Worm (Caenorhabditis elegans) whole organism, young adult: ENCODE data around the gene F37B4.10.

ENCODE experiments used
- B0019.2 ChIP-seq: fragments of 200-800 bp; sonication (Bioruptor generic); conservative IDR thresholded peaks from 2 replicates; pipeline ENCODE4 v1.3.6; 2022; ENCODE audit warnings: missing genetic modification reagents, missing genetic modification characterization, missing compliant biosample characterization
- F22D6.2 ChIP-seq: sonication (generic microtip); optimal IDR thresholded peaks from 2 replicates; lab custom pipeline; 2016; ENCODE audit warnings: mild to moderate bottlenecking, missing genetic modification characterization, missing compliant biosample characterization
- F55B11.4 ChIP-seq: sonication (generic microtip); optimal IDR thresholded peaks from 2 replicates; lab custom pipeline; 2016; ENCODE audit warnings: missing compliant biosample characterization, missing genetic modification characterization, borderline replicate concordance; ENCODE audit not compliant: insufficient read depth
- F57C9.4 ChIP-seq: sonication (generic microtip); optimal IDR thresholded peaks from 2 replicates; lab custom pipeline; 2017; ENCODE audit warnings: mild to moderate bottlenecking, missing genetic modification characterization, missing compliant biosample characterization
- K11D2.4 ChIP-seq: fragments of 200-800 bp; sonication (Bioruptor generic); IDR thresholded peaks from 2 replicates; pipeline ENCODE4 v1.3.6; 2022; ENCODE audit warnings: missing genetic modification reagents, missing genetic modification characterization, missing compliant biosample characterization
- K12H6.12 ChIP-seq: fragments of 200-800 bp; sonication (Bioruptor generic); optimal IDR thresholded peaks from 2 replicates; lab custom pipeline; 2018; ENCODE audit warnings: mild to moderate bottlenecking, missing genetic modification characterization, missing compliant biosample characterization
- Y53G8AR.9 ChIP-seq: fragments of 200-800 bp; sonication (Bioruptor generic); conservative IDR thresholded peaks from 2 replicates; pipeline ENCODE4 v1.3.6; 2022; ENCODE audit warnings: missing genetic modification reagents, missing genetic modification characterization, missing compliant biosample characterization
- ZK185.1 ChIP-seq: sonication (generic microtip); optimal IDR thresholded peaks from 2 replicates; lab custom pipeline; 2016; ENCODE audit warnings: mild to moderate bottlenecking, missing genetic modification characterization, missing compliant biosample characterization; ENCODE audit not compliant: poor library complexity, severe bottlenecking
- akir-1 ChIP-seq: fragments of 200-800 bp; sonication (Bioruptor generic); optimal IDR thresholded peaks from 2 replicates; lab custom pipeline; 2018; ENCODE audit warnings: mild to moderate bottlenecking, missing genetic modification characterization, moderate library complexity, missing compliant biosample characterization
- aptf-2 ChIP-seq: fragments of 200-800 bp; sonication (Bioruptor generic); conservative IDR thresholded peaks from 2 replicates; pipeline ENCODE4 v1.3.6; 2022; ENCODE audit warnings: missing genetic modification reagents, missing genetic modification characterization, missing compliant biosample characterization
- aptf-3 ChIP-seq: fragments of 200-800 bp; sonication (Bioruptor generic); IDR thresholded peaks from 2 replicates; pipeline ENCODE4 v1.3.6; 2022; ENCODE audit warnings: missing genetic modification characterization, missing compliant biosample characterization
- atf-7 ChIP-seq: sonication (generic microtip); optimal IDR thresholded peaks from 2 replicates; lab custom pipeline; 2017; ENCODE audit warnings: mild to moderate bottlenecking, missing genetic modification characterization, missing compliant biosample characterization
- attf-5 ChIP-seq: fragments of 200-800 bp; sonication (Bioruptor generic); optimal IDR thresholded peaks from 2 replicates; lab custom pipeline; 2018; ENCODE audit warnings: mild to moderate bottlenecking, missing genetic modification characterization, missing compliant biosample characterization
- bed-2 ChIP-seq: fragments of 200-800 bp; sonication (Bioruptor generic); IDR thresholded peaks from 2 replicates; pipeline ENCODE4 v1.3.6; 2022; ENCODE audit warnings: missing genetic modification reagents, missing genetic modification characterization, missing compliant biosample characterization
- ceh-100 ChIP-seq: fragments of 200-800 bp; sonication (Bioruptor generic); IDR thresholded peaks from 2 replicates; pipeline ENCODE4 v1.3.6; 2022; ENCODE audit warnings: missing genetic modification reagents, missing genetic modification characterization, missing compliant biosample characterization
- ceh-40 ChIP-seq: fragments of 200-800 bp; sonication (Bioruptor generic); IDR thresholded peaks from 2 replicates; pipeline ENCODE4 v1.3.6; 2022; ENCODE audit warnings: missing genetic modification characterization, missing compliant biosample characterization
- chd-7 ChIP-seq: sonication (generic microtip); optimal IDR thresholded peaks from 2 replicates; lab custom pipeline; 2016; ENCODE audit warnings: mild to moderate bottlenecking, missing genetic modification characterization, moderate library complexity, missing compliant biosample characterization
- dpl-1 ChIP-seq: fragments of 150-350 bp; optimal IDR thresholded peaks from 2 replicates; lab custom pipeline; 2014; ENCODE audit warnings: missing biosample characterization, missing genetic modification reagents, missing genetic modification characterization
- efl-1 ChIP-seq: fragments of 150-350 bp; optimal IDR thresholded peaks from 2 replicates; lab custom pipeline; 2014; ENCODE audit warnings: missing biosample characterization, missing genetic modification reagents, missing genetic modification characterization
- egl-44 ChIP-seq: fragments of 200-800 bp; sonication (Bioruptor generic); IDR thresholded peaks from 2 replicates; pipeline ENCODE4 v1.3.6; 2022; ENCODE audit warnings: missing genetic modification reagents, missing genetic modification characterization, missing compliant biosample characterization
- egrh-3 ChIP-seq: fragments of 200-800 bp; sonication (Bioruptor generic); IDR thresholded peaks from 2 replicates; pipeline ENCODE4 v1.3.6; 2022; ENCODE audit warnings: missing genetic modification reagents, missing genetic modification characterization, missing compliant biosample characterization
- ekl-4 ChIP-seq: fragments of 200-800 bp; sonication (Bioruptor generic); IDR thresholded peaks from 2 replicates; pipeline ENCODE4 v1.3.6; 2022; ENCODE audit warnings: missing genetic modification reagents, missing genetic modification characterization, missing compliant biosample characterization
- ets-4 ChIP-seq: fragments of 200-800 bp; sonication (Bioruptor generic); optimal IDR thresholded peaks from 2 replicates; lab custom pipeline; 2018; ENCODE audit warnings: mild to moderate bottlenecking, missing genetic modification characterization, missing compliant biosample characterization
- let-607 ChIP-seq, 2 experiments: fragments of 200-800 bp in 1 of 2; sonication (Bioruptor generic) in 1 of 2; sonication (generic microtip) in 1 of 2; optimal IDR thresholded peaks; 2 replicates each; lab custom pipeline; 2016 to 2018; ENCODE audit warnings: mild to moderate bottlenecking in 2 of 2, missing compliant biosample characterization in 2 of 2, missing genetic modification characterization in 2 of 2, moderate library complexity in 2 of 2, missing genotype in 1 of 2
- lin-35 ChIP-seq, 3 experiments: fragments of 150-350 bp in 2 of 3; sonication (generic microtip) in 1 of 3; optimal IDR thresholded peaks; 2 replicates each; lab custom pipeline; 2014 to 2018; ENCODE audit warnings: missing biosample characterization in 3 of 3, missing genetic modification characterization in 3 of 3, missing genetic modification reagents in 3 of 3
- lsy-27 ChIP-seq: sonication (generic microtip); optimal IDR thresholded peaks from 2 replicates; lab custom pipeline; 2017; ENCODE audit warnings: missing genetic modification characterization, mild to moderate bottlenecking, missing compliant biosample characterization, antibody characterized with exemption, missing genotype, borderline replicate concordance; ENCODE audit not compliant: insufficient read depth
- mel-28 ChIP-seq: sonication (generic microtip); optimal IDR thresholded peaks from 2 replicates; lab custom pipeline; 2016; ENCODE audit warnings: borderline replicate concordance, mild to moderate bottlenecking, missing genetic modification characterization, missing compliant biosample characterization
- nfya-1 ChIP-seq: sonication (generic microtip); optimal IDR thresholded peaks from 2 replicates; lab custom pipeline; 2017; ENCODE audit warnings: antibody characterized with exemption, missing compliant biosample characterization, missing genetic modification characterization, borderline replicate concordance; ENCODE audit not compliant: insufficient read depth
- nfya-2 ChIP-seq: fragments of 200-800 bp; sonication (Bioruptor generic); IDR thresholded peaks from 2 replicates; pipeline ENCODE4 v1.3.6; 2022; ENCODE audit warnings: missing genetic modification reagents, missing genetic modification characterization, missing compliant biosample characterization
- nfyb-1 ChIP-seq: fragments of 200-800 bp; sonication (Bioruptor generic); IDR thresholded peaks from 2 replicates; pipeline ENCODE4 v1.3.6; 2022; ENCODE audit warnings: missing genetic modification reagents, missing genetic modification characterization, missing compliant biosample characterization
- pha-4 ChIP-seq: fragments of 150-350 bp; sonication (generic microtip); optimal IDR thresholded peaks from 2 replicates; lab custom pipeline; 2014; ENCODE audit warnings: missing biosample characterization, missing genetic modification reagents, missing genetic modification characterization
- rcor-1 ChIP-seq: fragments of 200-800 bp; sonication (Bioruptor generic); IDR thresholded peaks from 2 replicates; pipeline ENCODE4 v1.3.6; 2022; ENCODE audit warnings: missing genetic modification reagents, missing genetic modification characterization, missing compliant biosample characterization
- sea-2 ChIP-seq: fragments of 200-800 bp; sonication (Bioruptor generic); IDR thresholded peaks from 2 replicates; pipeline ENCODE4 v1.3.6; 2022; ENCODE audit warnings: missing genetic modification characterization, missing compliant biosample characterization
- snpc-4 ChIP-seq, 5 experiments: fragments of 150-350 bp in 1 of 5; sonication (generic microtip) in 4 of 5; optimal IDR thresholded peaks; 2 replicates each; lab custom pipeline; 2014 to 2018; ENCODE audit warnings: missing genetic modification characterization in 5 of 5, missing biosample characterization in 3 of 5, antibody characterized with exemption in 2 of 5, mild to moderate bottlenecking in 2 of 5, missing compliant biosample characterization in 2 of 5, missing genotype in 2 of 5, moderate library complexity in 2 of 5, missing genetic modification reagents in 1 of 5
- sptf-2 ChIP-seq: fragments of 200-800 bp; sonication (Bioruptor generic); optimal IDR thresholded peaks from 2 replicates; lab custom pipeline; 2018; ENCODE audit warnings: mild to moderate bottlenecking, missing genetic modification characterization, missing compliant biosample characterization
- tbp1 ChIP-seq: fragments of 200-800 bp; sonication (Bioruptor generic); optimal IDR thresholded peaks from 2 replicates; lab custom pipeline; 2018; ENCODE audit warnings: mild to moderate bottlenecking, missing genetic modification characterization, missing compliant biosample characterization
- tlf-1 ChIP-seq: fragments of 200-800 bp; sonication (Bioruptor generic); optimal IDR thresholded peaks from 2 replicates; lab custom pipeline; 2018; ENCODE audit warnings: mild to moderate bottlenecking, missing genetic modification characterization, missing compliant biosample characterization
- zfh-2 ChIP-seq: fragments of 200-800 bp; sonication (Bioruptor generic); conservative IDR thresholded peaks from 2 replicates; pipeline ENCODE4 v1.3.6; 2022; ENCODE audit warnings: missing genetic modification reagents, missing genetic modification characterization, missing compliant biosample characterization
- ztf-28 ChIP-seq: fragments of 200-800 bp; sonication (Bioruptor generic); IDR thresholded peaks from 2 replicates; pipeline ENCODE4 v1.3.6; 2022; ENCODE audit warnings: missing genetic modification reagents, missing genetic modification characterization, missing compliant biosample characterization

F37B4.10 gene

DNA sequence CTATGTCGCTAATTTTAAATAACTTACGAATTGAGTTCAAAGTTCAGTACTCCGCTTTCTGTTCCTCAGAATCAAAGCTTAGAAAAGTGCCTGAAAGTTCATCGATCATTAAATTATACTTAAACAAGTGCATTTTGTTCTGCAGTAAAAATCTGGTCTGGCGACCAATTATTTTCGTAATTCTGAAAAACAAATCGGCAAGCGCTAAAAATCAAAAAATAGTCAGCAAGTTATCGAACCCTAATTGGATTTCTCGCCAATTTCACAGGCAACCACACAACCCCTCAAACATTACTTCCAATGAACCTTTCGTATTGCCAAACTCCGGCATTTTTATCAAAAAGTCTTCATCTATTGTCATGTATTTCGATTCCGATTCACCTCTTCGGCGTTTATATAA lies 14.4 kb downstream of the F37B4.10 start, which contains the start of gene srh-272:
Gene srh-272, plus strand, starts transcription at position 301 of the 400 bp plus-strand sequence.
- TF ChIP-seq egrh-3 (GFP tag; lab: Robert Waterston, UW) (no peak), pha-4 (tag; lab: Kevin White, UChicago) (no peak), nfya-1 (tag; lab: Kevin White, UChicago) (no peak), sea-2 (GFP tag; lab: Robert Waterston, UW) (no peak), lin-35 (GFP tag; optimal IDR thresholded peaks at IDR 0.05; lab: Kevin White, UChicago) (no peak), F22D6.2 (no peak), ceh-40 (no peak), aptf-2 (GFP tag; lab: Robert Waterston, UW) (no peak), B0019.2 (GFP tag; lab: Robert Waterston, UW) (no peak), aptf-3 (GFP tag; lab: Robert Waterston, UW) (no peak), efl-1 (GFP tag; lab: Kevin White, UChicago) (no peak), atf-7 (tag; lab: Kevin White, UChicago) (no peak), bed-2 (no peak), tlf-1 (GFP tag; lab: Kevin White, UChicago) (no peak), sptf-2 (GFP tag; lab: Kevin White, UChicago) (no peak), tbp1 (no peak), egl-44 (GFP tag; lab: Robert Waterston, UW) (no peak), Y53G8AR.9 (no peak)
- TF ChIP-seq, all 124 proteins: peak for 0

ce11 chrV:2861505-2861904 lies 15.9 kb downstream of the F37B4.10 start, which contains the start of gene srh-270:
Gene srh-270, minus strand, starts transcription at chrV:2861605.
- no peak for TF ChIP-seq akir-1 (GFP tag; lab: Kevin White, UChicago)
- no peak for TF ChIP-seq ets-4 (GFP tag; lab: Kevin White, UChicago)
- no peak for TF ChIP-seq K11D2.4 (GFP tag; lab: Robert Waterston, UW)
- no peak for TF ChIP-seq ztf-28 (GFP tag; lab: Robert Waterston, UW)
- no peak for TF ChIP-seq F57C9.4 (tag; lab: Kevin White, UChicago)
- TF ChIP-seq attf-5 (GFP tag; lab: Kevin White, UChicago), result no peak
- no peak for TF ChIP-seq ceh-100 (GFP tag; lab: Robert Waterston, UW)
- no peak for TF ChIP-seq let-607 (tag; optimal IDR thresholded peaks at IDR 0.05; lab: Kevin White, UChicago)
- no peak for TF ChIP-seq nfyb-1 (GFP tag; lab: Robert Waterston, UW)
- TF ChIP-seq mel-28, result no peak
- TF ChIP-seq B0019.2 (GFP tag; lab: Robert Waterston, UW), result no peak
- TF ChIP-seq zfh-2 (GFP tag; lab: Robert Waterston, UW), result no peak
- TF ChIP-seq, all 124 proteins: peak for 0

DNA sequence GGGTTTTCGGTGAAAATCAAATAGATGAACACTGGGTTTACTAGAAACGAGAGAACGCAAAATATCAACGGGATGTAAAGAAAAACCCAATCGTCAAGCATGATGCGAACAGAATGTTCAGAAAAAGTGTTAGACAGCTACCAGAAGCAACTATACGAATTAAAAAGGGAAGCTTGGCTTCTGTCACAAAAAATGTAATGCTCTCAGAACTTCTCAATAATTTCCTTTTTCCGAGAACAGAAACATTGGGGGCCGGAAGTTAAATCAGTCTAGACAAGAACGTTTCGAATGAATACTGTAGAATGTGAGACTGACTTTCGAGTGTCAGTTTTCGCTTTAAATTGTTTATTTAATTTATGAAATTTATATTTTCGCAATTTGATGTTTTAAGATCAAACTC lies 17.7 kb downstream of the F37B4.10 start, which contains the start of gene srj-54:
Gene srj-54, minus strand, starts transcription at position 101 of the 400 bp plus-strand sequence.
- TF ChIP-seq ekl-4 (no peak), nfya-2 (GFP tag; lab: Robert Waterston, UW) (no peak), ZK185.1 (tag; lab: Kevin White, UChicago) (no peak), rcor-1 (GFP tag; lab: Robert Waterston, UW) (no peak), efl-1 (GFP tag; lab: Kevin White, UChicago) (no peak), snpc-4 (GFP tag; optimal IDR thresholded peaks at IDR 0.05; lab: Kevin White, UChicago) (no peak), snpc-4 (tag; optimal IDR thresholded peaks at IDR 0.05; lab: Kevin White, UChicago) (no peak), K12H6.12 (no peak), F55B11.4 (tag; lab: Kevin White, UChicago) (no peak), dpl-1 (no peak), zfh-2 (GFP tag; lab: Robert Waterston, UW) (no peak), B0019.2 (GFP tag; lab: Robert Waterston, UW) (no peak), chd-7 (tag; lab: Kevin White, UChicago) (no peak), lsy-27 (tag; lab: Kevin White, UChicago) (no peak), mel-28 (no peak), sptf-2 (GFP tag; lab: Kevin White, UChicago) (no peak), nfya-1 (tag; lab: Kevin White, UChicago) (no peak), atf-7 (tag; lab: Kevin White, UChicago) (no peak)
- TF ChIP-seq, all 124 proteins: peak for 0
